Worm (Caenorhabditis elegans) whole organism, late embryonic: Measurements from ENCODE around the gene T06C10.3.

Experiments used
- K02D7.2 ChIP-seq: sonication (generic microtip); optimal IDR thresholded peaks from 2 replicates; lab custom pipeline; 2017; ENCODE audit warnings: mild to moderate bottlenecking, missing genetic modification characterization, missing compliant biosample characterization
- Y22D7AL.16 ChIP-seq: sonication (generic microtip); optimal IDR thresholded peaks from 2 replicates; lab custom pipeline; 2016; ENCODE audit warnings: missing genetic modification characterization, missing compliant biosample characterization
- ahr-1 ChIP-seq: sonication (generic microtip); optimal IDR thresholded peaks from 2 replicates; lab custom pipeline; 2016; ENCODE audit warnings: missing genetic modification characterization, missing compliant biosample characterization
- ama-1 ChIP-seq: fragments of 150-350 bp; optimal IDR thresholded peaks from 2 replicates; lab custom pipeline; 2014
- ceh-18 ChIP-seq: sonication (generic microtip); optimal IDR thresholded peaks from 2 replicates; lab custom pipeline; 2016; ENCODE audit warnings: missing genetic modification characterization, missing compliant biosample characterization
- ceh-22 ChIP-seq: sonication (generic microtip); optimal IDR thresholded peaks from 2 replicates; lab custom pipeline; 2017; ENCODE audit warnings: missing biosample characterization, missing genetic modification characterization
- fkh-10 ChIP-seq: fragments of 150-350 bp; optimal IDR thresholded peaks from 2 replicates; lab custom pipeline; 2014; ENCODE audit warnings: missing biosample characterization, missing genetic modification reagents, missing genetic modification characterization
- npax-4 ChIP-seq: sonication (generic microtip); optimal IDR thresholded peaks from 2 replicates; lab custom pipeline; 2016; ENCODE audit warnings: missing genetic modification characterization, missing compliant biosample characterization
- pha-4 ChIP-seq: fragments of 150-350 bp; optimal IDR thresholded peaks from 2 replicates; lab custom pipeline; 2018; ENCODE audit warnings: missing biosample characterization, missing genetic modification reagents, missing genetic modification characterization
- rnt-1 ChIP-seq: sonication (generic microtip); optimal IDR thresholded peaks from 2 replicates; lab custom pipeline; 2016; ENCODE audit warnings: missing genetic modification characterization, missing compliant biosample characterization
- sox-2 ChIP-seq: fragments of 200-800 bp; sonication (Bioruptor generic); IDR thresholded peaks from 2 replicates; pipeline ENCODE4 v1.3.6; 2022; ENCODE audit warnings: missing genetic modification reagents, missing genetic modification characterization, missing compliant biosample characterization
- sox-4 ChIP-seq: sonication (generic microtip); optimal IDR thresholded peaks from 2 replicates; lab custom pipeline; 2017; ENCODE audit warnings: mild to moderate bottlenecking, missing genetic modification characterization, inconsistent platforms, missing compliant biosample characterization
- tbx-2 ChIP-seq: sonication (generic microtip); optimal IDR thresholded peaks from 2 replicates; lab custom pipeline; 2016; ENCODE audit warnings: missing genetic modification characterization, missing compliant biosample characterization
- tbx-7 ChIP-seq: sonication (generic microtip); optimal IDR thresholded peaks from 2 replicates; lab custom pipeline; 2016; ENCODE audit warnings: missing genotype, missing genetic modification characterization, missing compliant biosample characterization

ce11 chrIV:7850329-7850728 lies 20.2 kb upstream of the T06C10.3 start:
- TF ChIP-seq Y22D7AL.16 (tag; lab: Kevin White, UChicago): no peak
- TF ChIP-seq fkh-10 (GFP tag; lab: Kevin White, UChicago): no peak
- TF ChIP-seq ama-1: no peak
- TF ChIP-seq ceh-22: no peak
- TF ChIP-seq tbx-7 (tag; lab: Kevin White, UChicago): no peak
- TF ChIP-seq sox-4: no peak
- TF ChIP-seq rnt-1 (tag; lab: Kevin White, UChicago): no peak
- TF ChIP-seq npax-4 (tag; lab: Kevin White, UChicago): no peak
- TF ChIP-seq ahr-1 (tag; lab: Kevin White, UChicago): no peak
- TF ChIP-seq pha-4: no peak
- no peak for TF ChIP-seq tbx-2
- no peak for TF ChIP-seq sox-2
- no peak for TF ChIP-seq ceh-18
- no peak for TF ChIP-seq K02D7.2 (tag; lab: Kevin White, UChicago)
